Worm (Caenorhabditis elegans): ENCODE results near the gene C10A4.13.
"Not testable (repeated sequence)": the region's sequence is repeated elsewhere in the genome, so short reads cannot be mapped to it uniquely, and the experiment has no call there.

C10A4.13 gene

ce11 chrX:7390270-7390669 lies 7.6 kb downstream of the C10A4.13 start, which contains the start of gene C10A4.6:
C10A4.6 (plus strand) TSS chrX:7390570.
- TF ChIP-seq bed-3 (GFP tag; optimal IDR thresholded peaks at IDR 0.05): no peak
- TF ChIP-seq drap-1 (GFP tag; optimal IDR thresholded peaks at IDR 0.05): no peak
- no peak for TF ChIP-seq ztf-11 (tag; optimal IDR thresholded peaks at IDR 0.05)
- no peak for TF ChIP-seq tbx-8 (GFP tag; optimal IDR thresholded peaks at IDR 0.05)
- TF ChIP-seq nhr-2 (tag; optimal IDR thresholded peaks at IDR 0.05): no peak
- no peak for TF ChIP-seq ceh-43 (GFP tag; optimal IDR thresholded peaks at IDR 0.05)
- no peak for TF ChIP-seq nhr-76 (tag; optimal IDR thresholded peaks at IDR 0.05)

ce11 chrX:7378608-7379007 lies 19.2 kb downstream of the C10A4.13 start:
- TF ChIP-seq sptf-1 (tag; optimal IDR thresholded peaks at IDR 0.05): no peak
- TF ChIP-seq elt-1 (tag; optimal IDR thresholded peaks at IDR 0.05; ENCODE audit: borderline replicate concordance, insufficient read depth): no peak
- no peak for TF ChIP-seq ceh-43 (GFP tag; optimal IDR thresholded peaks at IDR 0.05)
- no peak for TF ChIP-seq nhr-76 (tag; optimal IDR thresholded peaks at IDR 0.05)
- TF ChIP-seq unc-39 (tag; optimal IDR thresholded peaks at IDR 0.05): no peak
- no peak for TF ChIP-seq ceh-39 (tag; optimal IDR thresholded peaks at IDR 0.05)
- no peak for TF ChIP-seq ceh-83 (GFP tag; optimal IDR thresholded peaks at IDR 0.05)
- no peak for TF ChIP-seq nhr-237 (tag; optimal IDR thresholded peaks at IDR 0.05)
- no peak for TF ChIP-seq drap-1 (GFP tag; optimal IDR thresholded peaks at IDR 0.05)
- no peak for TF ChIP-seq cnd-1 (tag; optimal IDR thresholded peaks at IDR 0.05)
- TF ChIP-seq mls-2 (tag; optimal IDR thresholded peaks at IDR 0.05): no peak
- TF ChIP-seq M03D4.4 (tag; optimal IDR thresholded peaks at IDR 0.05): no peak
- TF ChIP-seq snpc-4 (tag; optimal IDR thresholded peaks at IDR 0.05): no peak
- TF ChIP-seq tbx-8 (GFP tag; optimal IDR thresholded peaks at IDR 0.05): no peak
- no peak for TF ChIP-seq mab-5 (tag; optimal IDR thresholded peaks at IDR 0.05)
- TF ChIP-seq lsy-2 (tag; optimal IDR thresholded peaks at IDR 0.05): no peak

- TF ChIP-seq ces-1 (GFP tag; optimal IDR thresholded peaks at IDR 0.05): peak; percentile 48
- TF ChIP-seq lin-32 (GFP tag; optimal IDR thresholded peaks at IDR 0.05): no peak
Measured at ce11 chrX:7376941-7377340, 20.9 kb downstream of the C10A4.13 start, which contains the start of gene npr-8. npr-8 (plus strand) TSS chrX:7377302.

- peak; percentile 63 for TF ChIP-seq ces-1 (GFP tag; optimal IDR thresholded peaks at IDR 0.05)
- TF ChIP-seq unc-39 (tag; optimal IDR thresholded peaks at IDR 0.05): no peak
Measured at ce11 chrX:7371945-7372344, 25.9 kb downstream of the C10A4.13 start.

DNA sequence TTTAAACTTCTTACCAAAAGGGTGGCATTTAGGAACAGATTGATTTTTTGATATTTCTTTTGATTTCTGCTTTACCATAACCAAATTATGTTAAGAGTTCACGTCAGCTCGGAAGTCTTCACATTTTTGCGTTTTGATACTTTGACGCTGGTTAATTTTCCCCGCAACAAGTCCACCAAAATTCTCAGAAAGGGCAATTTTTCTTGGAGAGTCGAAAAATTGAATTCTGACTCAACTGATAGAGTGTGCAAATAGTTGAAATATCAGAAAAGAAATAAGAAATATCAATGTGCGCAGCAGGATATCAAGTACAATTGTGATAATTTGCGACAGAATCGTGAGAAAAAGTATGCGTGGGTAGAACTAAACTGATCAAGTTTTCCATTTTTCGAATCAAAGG lies 28.1 kb downstream of the C10A4.13 start:
- no peak for TF ChIP-seq tbx-8 (GFP tag; optimal IDR thresholded peaks at IDR 0.05)
- no peak for TF ChIP-seq flh-1 (GFP tag; optimal IDR thresholded peaks at IDR 0.05)
- no peak for TF ChIP-seq unc-120 (tag; optimal IDR thresholded peaks at IDR 0.05; ENCODE audit: poor library complexity, severe bottlenecking)
- TF ChIP-seq nhr-28 (tag; optimal IDR thresholded peaks at IDR 0.05): no peak
- no peak for TF ChIP-seq hlh-1 (tag; optimal IDR thresholded peaks at IDR 0.05)
- no peak for TF ChIP-seq bed-3 (GFP tag; optimal IDR thresholded peaks at IDR 0.05)
- TF ChIP-seq drap-1 (GFP tag; optimal IDR thresholded peaks at IDR 0.05): no peak
- no peak for TF ChIP-seq blmp-1 (tag; optimal IDR thresholded peaks at IDR 0.05)

DNA sequence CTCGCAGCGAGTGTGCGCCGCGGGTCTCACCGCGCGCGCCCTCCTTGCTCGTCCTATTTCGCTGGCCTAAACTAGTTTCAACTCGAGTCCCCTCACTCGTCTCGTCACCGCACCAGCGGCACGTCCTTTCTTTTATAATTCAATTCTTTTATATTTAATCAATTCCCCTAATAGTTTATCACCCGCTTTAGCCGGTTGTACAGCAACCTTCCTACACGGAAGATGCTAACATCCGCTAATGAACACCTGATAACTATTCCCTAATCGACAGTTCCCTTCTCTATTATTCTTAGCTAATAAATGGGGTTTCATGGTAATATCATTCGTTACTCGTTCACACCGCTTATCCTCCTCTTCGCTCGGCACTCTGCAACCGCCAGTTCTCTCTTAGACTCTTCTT lies 32.6 kb downstream of the C10A4.13 start, which contains the start of gene C56G3.2:
TSS of gene C56G3.2 (plus strand) at position 301 of the 400 bp plus-strand sequence.
- TF ChIP-seq tbx-8 (GFP tag; optimal IDR thresholded peaks at IDR 0.05); nhr-76 (tag; optimal IDR thresholded peaks at IDR 0.05); elt-1 (tag; optimal IDR thresholded peaks at IDR 0.05; ENCODE audit: borderline replicate concordance, insufficient read depth): not testable (repeated sequence)

Measured in whole organism, mixed stage, embryonic.